Worm (Caenorhabditis elegans) whole organism, L4 larva: Measurements from ENCODE around the gene sax-3.

Experiments
- D1046.2 ChIP-seq: fragments of 200-800 bp; sonication (Bioruptor generic); IDR thresholded peaks from 2 replicates; pipeline ENCODE4 v1.3.6; 2022; ENCODE audit warnings: missing genetic modification characterization, missing compliant biosample characterization
- T26A8.4 ChIP-seq: fragments of 200-800 bp; sonication (Bioruptor generic); IDR thresholded peaks from 2 replicates; pipeline ENCODE4 v1.3.6; 2022; ENCODE audit warnings: missing genetic modification characterization, missing compliant biosample characterization
- attf-4 ChIP-seq: sonication (generic microtip); optimal IDR thresholded peaks from 3 replicates; lab custom pipeline; 2017; ENCODE audit warnings: missing biosample characterization, missing genetic modification characterization
- ceh-32 ChIP-seq: sonication (generic microtip); optimal IDR thresholded peaks from 2 replicates; lab custom pipeline; 2016; ENCODE audit warnings: mild to moderate bottlenecking, missing genetic modification characterization, missing compliant biosample characterization; ENCODE audit not compliant: poor library complexity
- ceh-44 ChIP-seq: fragments of 200-800 bp; sonication (Bioruptor generic); IDR thresholded peaks from 2 replicates; pipeline ENCODE4 v1.3.6; 2022; ENCODE audit warnings: missing genetic modification reagents, missing genetic modification characterization, missing compliant biosample characterization
- ces-1 ChIP-seq: fragments of 150-350 bp; sonication (generic microtip); optimal IDR thresholded peaks from 4 replicates; lab custom pipeline; 2014; ENCODE audit warnings: missing biosample characterization, missing genetic modification reagents, missing genetic modification characterization
- dmd-9 ChIP-seq: fragments of 200-800 bp; sonication (Bioruptor generic); IDR thresholded peaks from 2 replicates; pipeline ENCODE4 v1.3.6; 2022; ENCODE audit warnings: missing genetic modification reagents, missing genetic modification characterization, missing compliant biosample characterization
- egl-27 ChIP-seq: sonication (generic microtip); optimal IDR thresholded peaks from 3 replicates; lab custom pipeline; 2017; ENCODE audit warnings: missing biosample characterization, missing genetic modification reagents, missing genetic modification characterization
- hif-1 ChIP-seq, 2 experiments: sonication (generic microtip); optimal IDR thresholded peaks; 2 replicates each; lab custom pipeline; 2016 to 2017; ENCODE audit warnings: missing compliant biosample characterization in 2 of 2, missing genetic modification characterization in 2 of 2, missing genetic modification reagents in 2 of 2, missing genotype in 2 of 2, mild to moderate bottlenecking in 1 of 2
- jun-1 ChIP-seq: fragments of 150-350 bp; optimal IDR thresholded peaks from 2 replicates; lab custom pipeline; 2014; ENCODE audit warnings: missing biosample characterization, missing genetic modification reagents, missing genetic modification characterization
- lin-13 ChIP-seq: fragments of 150-350 bp; optimal IDR thresholded peaks from 2 replicates; lab custom pipeline; 2014; ENCODE audit warnings: missing biosample characterization, missing genetic modification reagents, missing genetic modification characterization
- lin-15B ChIP-seq: fragments of 150-350 bp; sonication (generic microtip); optimal IDR thresholded peaks from 3 replicates; lab custom pipeline; 2014; ENCODE audit warnings: missing biosample characterization, missing genetic modification characterization
- lin-29 ChIP-seq: fragments of 200-800 bp; sonication (Bioruptor generic); IDR thresholded peaks from 2 replicates; pipeline ENCODE4 v1.3.6; 2022; ENCODE audit warnings: missing genetic modification reagents, missing genetic modification characterization, missing compliant biosample characterization
- lin-38 ChIP-seq: fragments of 200-800 bp; sonication (Bioruptor generic); IDR thresholded peaks from 2 replicates; pipeline ENCODE4 v1.3.6; 2022; ENCODE audit warnings: missing genetic modification reagents, missing genetic modification characterization, missing compliant biosample characterization
- lin-39 ChIP-seq: fragments of 150-350 bp; optimal IDR thresholded peaks from 2 replicates; lab custom pipeline; 2014; ENCODE audit warnings: missing biosample characterization, missing genetic modification reagents, missing genetic modification characterization
- lir-3 ChIP-seq: sonication (generic microtip); optimal IDR thresholded peaks from 2 replicates; lab custom pipeline; 2016; ENCODE audit warnings: mild to moderate bottlenecking, missing genetic modification characterization, missing compliant biosample characterization
- lsy-2 ChIP-seq, 2 experiments: fragments of 150-350 bp in 1 of 2; sonication (generic microtip) in 1 of 2; optimal IDR thresholded peaks; 2 replicates each; lab custom pipeline; 2014 to 2017; ENCODE audit warnings: missing biosample characterization in 2 of 2, missing genetic modification characterization in 2 of 2
- mdl-1 ChIP-seq, 2 experiments: fragments of 150-350 bp in 1 of 2; sonication (generic microtip) in 1 of 2; optimal IDR thresholded peaks; 2 replicates each; lab custom pipeline; 2014 to 2017; ENCODE audit warnings: missing biosample characterization in 2 of 2, missing genetic modification characterization in 2 of 2
- mes-2 ChIP-seq: sonication (generic microtip); optimal IDR thresholded peaks from 2 replicates; lab custom pipeline; 2016; ENCODE audit warnings: missing genotype, mild to moderate bottlenecking, missing genetic modification characterization, missing compliant biosample characterization; ENCODE audit not compliant: poor library complexity, severe bottlenecking
- mxl-2 ChIP-seq: fragments of 200-800 bp; sonication (Bioruptor generic); conservative IDR thresholded peaks from 2 replicates; pipeline ENCODE4 v1.3.6; 2022; ENCODE audit warnings: missing genetic modification reagents, missing genetic modification characterization, missing compliant biosample characterization
- mxl-3 ChIP-seq: fragments of 200-800 bp; sonication (Bioruptor generic); optimal IDR thresholded peaks from 2 replicates; lab custom pipeline; 2018; ENCODE audit warnings: mild to moderate bottlenecking, missing genetic modification characterization, missing compliant biosample characterization
- nhr-48 ChIP-seq: sonication (generic microtip); optimal IDR thresholded peaks from 2 replicates; lab custom pipeline; 2016; ENCODE audit warnings: mild to moderate bottlenecking, missing genetic modification characterization, missing compliant biosample characterization
- php-3 ChIP-seq: fragments of 200-800 bp; sonication (Bioruptor generic); IDR thresholded peaks from 2 replicates; pipeline ENCODE4 v1.3.6; 2022; ENCODE audit warnings: missing genetic modification reagents, missing genetic modification characterization, missing compliant biosample characterization
- pqm-1 ChIP-seq: sonication (generic microtip); optimal IDR thresholded peaks from 2 replicates; lab custom pipeline; 2017; ENCODE audit warnings: missing biosample characterization, missing genetic modification characterization
- saeg-2 ChIP-seq: fragments of 200-800 bp; sonication (Bioruptor generic); IDR thresholded peaks from 2 replicates; pipeline ENCODE4 v1.3.6; 2022; ENCODE audit warnings: missing genetic modification reagents, missing genetic modification characterization, missing compliant biosample characterization
- spr-1 ChIP-seq: sonication (generic microtip); optimal IDR thresholded peaks from 2 replicates; lab custom pipeline; 2016; ENCODE audit warnings: mild to moderate bottlenecking, missing genetic modification characterization, missing compliant biosample characterization
- unc-39 ChIP-seq: sonication (generic microtip); optimal IDR thresholded peaks from 2 replicates; lab custom pipeline; 2017; ENCODE audit warnings: missing biosample characterization, missing genetic modification characterization
- unc-62 ChIP-seq, 3 experiments: fragments of 150-350 bp in 1 of 3; sonication (generic microtip); optimal IDR thresholded peaks in 2 of 3; peaks in 1 of 3; 1 replicate in 1 of 3; 2 replicates in 2 of 3; lab custom pipeline; 2014 to 2017; ENCODE audit warnings: missing biosample characterization in 3 of 3, missing genetic modification characterization in 3 of 3, missing genetic modification reagents in 3 of 3, missing genotype in 1 of 3
- zag-1 ChIP-seq: fragments of 150-350 bp; optimal IDR thresholded peaks from 2 replicates; lab custom pipeline; 2014; ENCODE audit warnings: missing biosample characterization, missing genetic modification characterization
- zfp-2 ChIP-seq: sonication (generic microtip); optimal IDR thresholded peaks from 2 replicates; lab custom pipeline; 2016; ENCODE audit warnings: mild to moderate bottlenecking, missing genetic modification characterization, missing compliant biosample characterization
- zip-11 ChIP-seq: fragments of 200-800 bp; sonication (Bioruptor generic); IDR thresholded peaks from 2 replicates; pipeline ENCODE4 v1.3.6; 2022; ENCODE audit warnings: missing genetic modification characterization, missing compliant biosample characterization
- ztf-7 ChIP-seq: fragments of 150-350 bp; optimal IDR thresholded peaks from 2 replicates; lab custom pipeline; 2014; ENCODE audit warnings: missing biosample characterization, missing genetic modification characterization

Gene sax-3

DNA sequence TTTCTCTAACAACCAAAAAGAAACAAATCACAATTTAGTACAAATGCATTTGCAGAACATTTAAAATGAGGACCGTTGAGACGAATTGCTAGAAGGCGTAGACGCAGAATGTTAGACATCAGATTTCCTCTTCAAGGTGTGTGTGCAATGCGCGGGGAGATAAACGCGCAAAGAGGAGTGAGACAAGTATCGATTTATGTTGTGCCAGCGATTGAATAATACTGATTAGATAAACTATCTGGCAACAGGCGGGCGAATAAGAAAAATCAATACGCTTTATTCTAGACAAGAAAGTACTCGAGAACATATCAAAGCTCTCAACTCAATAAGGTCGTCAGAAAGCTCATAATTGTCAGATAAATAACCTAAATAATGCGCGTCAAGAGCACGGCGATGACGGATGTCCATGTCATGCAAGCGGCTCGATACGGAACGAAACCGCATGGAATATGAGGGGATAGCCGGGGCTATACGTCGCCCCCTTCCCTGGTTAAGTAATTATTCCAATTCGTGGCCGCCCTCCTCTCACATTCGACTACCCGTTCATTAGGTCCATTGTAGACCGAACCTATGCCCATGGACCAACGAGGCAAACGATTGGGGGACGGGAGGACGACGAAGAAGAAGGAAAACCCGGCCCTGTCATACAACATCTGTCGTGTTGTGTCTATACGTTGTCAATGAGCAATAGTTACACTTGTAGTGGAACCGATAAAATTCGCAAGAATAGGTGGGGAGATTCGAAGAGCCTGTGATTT lies 1.5 kb upstream of the sax-3 start:
- TF ChIP-seq lin-38 (GFP tag; lab: Robert Waterston, UW) (no peak), ces-1 (GFP tag; lab: Kevin White, UChicago) (no peak), mxl-2 (GFP tag; lab: Robert Waterston, UW) (no peak), saeg-2 (no peak), attf-4 (tag; lab: Kevin White, UChicago) (no peak), zfp-2 (tag; lab: Kevin White, UChicago) (no peak), spr-1 (tag; lab: Kevin White, UChicago) (no peak), lin-15B (tag; lab: Kevin White, UChicago) (no peak), lin-29 (GFP tag; lab: Robert Waterston, UW) (no peak), zip-11 (GFP tag; lab: Robert Waterston, UW) (no peak), mdl-1 (tag; optimal IDR thresholded peaks at IDR 0.05; lab: Kevin White, UChicago) (no peak), ceh-32 (tag; lab: Kevin White, UChicago) (no peak), mxl-3 (GFP tag; lab: Kevin White, UChicago) (no peak)
- TF ChIP-seq, all 104 proteins: peak for 0

ce11 chrX:3464309-3465038 lies 1.3 kb downstream of the sax-3 start:
- no peak for TF ChIP-seq unc-39 (tag; lab: Kevin White, UChicago)
- TF ChIP-seq saeg-2 = 0 out of 2 replicates have a peak, but pooled peaks have one; percentile 21
- TF ChIP-seq ztf-7 (tag; lab: Kevin White, UChicago) = no peak
- TF ChIP-seq zag-1 (tag; lab: Kevin White, UChicago) = no peak
- TF ChIP-seq lir-3 (tag; lab: Kevin White, UChicago) = no peak

DNA sequence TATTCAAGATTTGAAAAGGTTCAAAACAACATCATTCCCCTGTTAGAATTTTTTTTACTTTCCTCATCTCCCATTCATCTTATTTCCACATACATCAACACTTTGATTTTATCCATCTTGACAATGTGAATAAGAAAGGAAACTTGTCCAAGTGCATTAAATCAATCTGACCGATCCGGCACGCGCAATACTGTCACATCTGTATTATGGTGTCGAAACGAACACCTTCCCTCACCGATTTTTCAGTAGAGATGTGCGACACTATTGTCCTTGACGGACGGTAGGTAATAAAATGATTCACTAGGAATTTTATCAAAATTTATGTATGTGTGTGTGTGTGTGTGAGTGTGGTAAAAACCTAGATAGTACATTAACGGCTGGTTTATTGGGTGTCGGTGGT lies 1.9 kb downstream of the sax-3 start:
- no peak for TF ChIP-seq lin-13
- TF ChIP-seq unc-62 (GFP tag; optimal IDR thresholded peaks at IDR 0.05 in 1 of 2; lab: Kevin White, UChicago) = peak in 1 of 2 experiments; percentile 42
- no peak for TF ChIP-seq unc-62 (tag; optimal IDR thresholded peaks at IDR 0.05; lab: Kevin White, UChicago)

ce11 chrX:3462086-3462485 lies 3.6 kb downstream of the sax-3 start:
- TF ChIP-seq ceh-44 (GFP tag; lab: Robert Waterston, UW) (no peak), php-3 (GFP tag; lab: Robert Waterston, UW) (no peak), pqm-1 (no peak), T26A8.4 (no peak), spr-1 (tag; lab: Kevin White, UChicago) (no peak), egl-27 (tag; lab: Kevin White, UChicago) (no peak), D1046.2 (GFP tag; lab: Robert Waterston, UW) (no peak), lin-13 (no peak), lsy-2 (tag; optimal IDR thresholded peaks at IDR 0.05; lab: Kevin White, UChicago) (no peak), zag-1 (tag; lab: Kevin White, UChicago) (no peak), hif-1 (tag; optimal IDR thresholded peaks at IDR 0.05; lab: Kevin White, UChicago) (no peak), dmd-9 (GFP tag; lab: Robert Waterston, UW) (no peak), nhr-48 (tag; lab: Kevin White, UChicago) (no peak), mes-2 (no peak), jun-1 (no peak), lin-39 (no peak), mdl-1 (tag; optimal IDR thresholded peaks at IDR 0.05; lab: Kevin White, UChicago) (no peak)
